Worm (Caenorhabditis elegans) whole organism, L2 larva: ENCODE results near the gene T18D3.1.

Experiments used
- F13H6.1 ChIP-seq: sonication (generic microtip); optimal IDR thresholded peaks from 2 replicates; lab custom pipeline; 2016; ENCODE audit warnings: missing genetic modification characterization, missing compliant biosample characterization
- lin-11 ChIP-seq: fragments of 150-350 bp; sonication (generic microtip); optimal IDR thresholded peaks from 2 replicates; lab custom pipeline; 2014; ENCODE audit warnings: missing biosample characterization, missing genetic modification characterization, inconsistent platforms, mixed read lengths
- lin-13 ChIP-seq: fragments of 150-350 bp; optimal IDR thresholded peaks from 2 replicates; lab custom pipeline; 2014; ENCODE audit warnings: missing biosample characterization, missing genetic modification reagents, missing genetic modification characterization
- nhr-11 ChIP-seq: fragments of 150-350 bp; optimal IDR thresholded peaks from 2 replicates; lab custom pipeline; 2014; ENCODE audit warnings: missing biosample characterization, missing genetic modification characterization
- unc-62 ChIP-seq: fragments of 150-350 bp; optimal IDR thresholded peaks from 2 replicates; lab custom pipeline; 2014; ENCODE audit warnings: missing biosample characterization, missing genetic modification reagents, missing genetic modification characterization
- zag-1 ChIP-seq: fragments of 150-350 bp; optimal IDR thresholded peaks from 2 replicates; lab custom pipeline; 2014; ENCODE audit warnings: missing biosample characterization, missing genetic modification characterization

ce11 chrX:12461557-12461956 is 7.0 kb downstream of the T18D3.1 start, which contains the start of gene odr-7:
- no peak for TF ChIP-seq F13H6.1 (tag; lab: Kevin White, UChicago)
- TF ChIP-seq unc-62 (GFP tag; lab: Kevin White, UChicago), result no peak
- no peak for TF ChIP-seq lin-11 (tag; lab: Kevin White, UChicago)
- TF ChIP-seq lin-13 (GFP tag; lab: Kevin White, UChicago), result no peak
- TF ChIP-seq zag-1 (tag; lab: Kevin White, UChicago), result no peak
- no peak for TF ChIP-seq nhr-11 (tag; lab: Kevin White, UChicago)
